Worm (Caenorhabditis elegans): ENCODE measurements around the gene C46F11.5.

C46F11.5 gene

DNA sequence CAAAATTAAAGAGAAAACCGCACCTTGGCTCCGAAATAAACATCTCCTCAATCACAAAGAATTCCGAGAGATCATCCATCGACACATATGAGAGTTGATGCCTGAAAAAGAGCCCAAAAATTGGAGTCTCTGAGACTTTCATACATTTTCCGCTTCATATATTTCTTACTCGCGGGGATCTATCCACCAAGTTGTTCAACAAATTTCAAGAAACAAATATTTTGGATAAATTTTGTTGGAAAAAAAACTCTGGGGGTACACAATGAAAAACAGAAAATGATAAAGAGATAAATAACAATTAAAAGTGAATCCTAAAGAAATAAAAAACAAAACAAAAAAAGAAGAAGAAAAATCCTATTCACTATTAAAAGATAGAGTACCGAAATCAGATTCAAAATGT is 30.4 kb downstream of the C46F11.5 start, which contains the start of gene sel-8:
sel-8 (minus strand) TSS at position 101 of the 400 bp plus-strand sequence.
- TF ChIP-seq nhr-25 (tag; optimal IDR thresholded peaks at IDR 0.05) (no peak), unc-62 (GFP tag; optimal IDR thresholded peaks at IDR 0.05) (no peak), mdl-1 (tag; optimal IDR thresholded peaks at IDR 0.05) (no peak)

- TF ChIP-seq nfya-1 (tag; optimal IDR thresholded peaks at IDR 0.05; ENCODE audit: insufficient read depth) (no peak), unc-62 (GFP tag; optimal IDR thresholded peaks at IDR 0.05) (no peak), zag-1 (tag; optimal IDR thresholded peaks at IDR 0.05) (no peak), ceh-9 (tag; optimal IDR thresholded peaks at IDR 0.05) (no peak), nhr-12 (tag; optimal IDR thresholded peaks at IDR 0.05) (no peak), hmg-11 (tag; optimal IDR thresholded peaks at IDR 0.05) (peak; percentile 35), skn-1 (tag; optimal IDR thresholded peaks at IDR 0.05) (no peak), nhr-237 (tag; optimal IDR thresholded peaks at IDR 0.05) (no peak), nhr-23 (tag; optimal IDR thresholded peaks at IDR 0.05) (peak; percentile 16), tbx-2 (tag; optimal IDR thresholded peaks at IDR 0.05) (no peak), egl-27 (tag; optimal IDR thresholded peaks at IDR 0.05) (no peak), nhr-28 (tag; optimal IDR thresholded peaks at IDR 0.05) (no peak), nhr-76 (tag; optimal IDR thresholded peaks at IDR 0.05) (no peak), nhr-77 (tag; optimal IDR thresholded peaks at IDR 0.05) (no peak), elt-1 (tag; optimal IDR thresholded peaks at IDR 0.05) (no peak), mdl-1 (tag; optimal IDR thresholded peaks at IDR 0.05) (no peak), jun-1 (tag; optimal IDR thresholded peaks at IDR 0.05) (no peak)
These were observed 33.6 kb downstream of the C46F11.5 start for ce11 chrIII:3623772-3624171.

DNA sequence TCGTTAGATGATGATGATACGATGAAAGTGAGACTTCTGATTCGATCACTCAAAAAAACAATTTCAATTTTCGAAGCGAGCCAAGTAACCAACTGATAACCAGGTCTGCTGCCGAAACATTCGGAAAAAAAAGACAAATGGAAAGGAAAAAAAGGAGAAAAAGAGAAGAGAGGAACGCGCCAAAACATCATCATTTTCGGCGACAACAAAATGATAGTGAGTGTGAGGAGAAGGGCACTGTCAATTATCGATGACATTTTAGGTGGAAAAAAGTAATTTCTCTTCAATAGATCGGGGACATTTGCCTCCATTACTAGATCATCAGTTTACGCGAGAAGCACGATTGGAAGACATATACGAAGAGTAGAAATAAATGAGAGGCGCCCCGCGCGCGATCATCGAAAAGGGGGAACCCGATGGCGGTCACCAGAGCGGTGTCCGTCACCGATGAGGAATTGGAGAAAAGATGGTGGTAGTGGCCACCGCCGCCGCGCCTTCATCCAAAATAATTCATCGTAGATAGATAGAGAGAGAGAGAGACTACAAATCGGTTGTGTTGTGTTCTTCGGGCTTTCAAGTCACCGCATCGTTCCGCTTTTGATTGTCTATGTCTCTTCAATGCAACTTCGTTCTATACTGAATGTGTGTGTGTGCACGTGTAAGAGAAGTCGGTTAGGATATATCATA is 36.1 kb downstream of the C46F11.5 start:
- TF ChIP-seq lin-39 (tag; optimal IDR thresholded peaks at IDR 0.05) (peak; percentile 58), daf-12 (tag; optimal IDR thresholded peaks at IDR 0.05) (no peak), nfya-1 (tag; optimal IDR thresholded peaks at IDR 0.05; ENCODE audit: insufficient read depth) (peak; percentile 31), nhr-25 (tag; optimal IDR thresholded peaks at IDR 0.05) (peak; percentile 46), nhr-23 (tag; optimal IDR thresholded peaks at IDR 0.05) (peak; percentile 74), jun-1 (tag; optimal IDR thresholded peaks at IDR 0.05) (no peak), ceh-82 (tag; optimal IDR thresholded peaks at IDR 0.05) (no peak), lsy-12 (tag; optimal IDR thresholded peaks at IDR 0.05) (no peak), R02D3.7 (tag; optimal IDR thresholded peaks at IDR 0.05) (no peak), elt-1 (tag; optimal IDR thresholded peaks at IDR 0.05) (no peak), ceh-9 (tag; optimal IDR thresholded peaks at IDR 0.05) (no peak), tbx-2 (tag; optimal IDR thresholded peaks at IDR 0.05) (no peak), nhr-12 (tag; optimal IDR thresholded peaks at IDR 0.05) (no peak), fkh-10 (GFP tag; optimal IDR thresholded peaks at IDR 0.05) (no peak), unc-39 (tag; optimal IDR thresholded peaks at IDR 0.05) (no peak), pha-4 (tag; optimal IDR thresholded peaks at IDR 0.05) (no peak), ceh-28 (tag; optimal IDR thresholded peaks at IDR 0.05) (peak; percentile 8), elt-2 (tag; optimal IDR thresholded peaks at IDR 0.05) (no peak), aly-2 (tag; optimal IDR thresholded peaks at IDR 0.05) (no peak), nhr-43 (tag; optimal IDR thresholded peaks at IDR 0.05; ENCODE audit: poor library complexity, severe bottlenecking) (peak; percentile 43), nhr-28 (tag; optimal IDR thresholded peaks at IDR 0.05) (no peak), elt-3 (tag; optimal IDR thresholded peaks at IDR 0.05) (no peak)

DNA sequence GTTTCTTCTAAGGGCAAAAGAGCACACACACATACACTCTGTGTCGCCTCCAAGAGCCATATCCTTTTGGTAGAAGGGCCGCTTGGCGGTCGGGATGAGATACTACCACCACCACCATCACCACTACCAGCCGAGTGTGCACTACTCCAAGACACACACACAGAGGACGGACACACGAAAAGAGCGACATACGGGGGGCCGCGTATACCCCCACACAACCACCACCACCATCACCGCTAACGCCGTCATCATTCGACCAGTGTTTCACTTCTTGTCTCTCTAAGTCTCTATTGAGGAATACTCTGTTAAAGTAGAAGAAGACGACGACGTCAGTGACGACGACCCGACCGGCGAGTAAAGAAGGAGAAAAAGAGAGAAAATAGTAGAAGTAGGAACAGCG is 36.8 kb downstream of the C46F11.5 start:
- no peak for TF ChIP-seq eor-1 (tag; optimal IDR thresholded peaks at IDR 0.05)
- TF ChIP-seq nhr-12 (tag; optimal IDR thresholded peaks at IDR 0.05): no peak
- peak; percentile 27 for TF ChIP-seq nhr-23 (tag; optimal IDR thresholded peaks at IDR 0.05)
- TF ChIP-seq jun-1 (tag; optimal IDR thresholded peaks at IDR 0.05): no peak
- no peak for TF ChIP-seq elt-3 (tag; optimal IDR thresholded peaks at IDR 0.05)
- peak; percentile 46 for TF ChIP-seq nfya-1 (tag; optimal IDR thresholded peaks at IDR 0.05; ENCODE audit: insufficient read depth)
- no peak for TF ChIP-seq nhr-25 (tag; optimal IDR thresholded peaks at IDR 0.05)
- TF ChIP-seq ama-1 (optimal IDR thresholded peaks at IDR 0.05): no peak
- no peak for TF ChIP-seq snpc-4 (tag; optimal IDR thresholded peaks at IDR 0.05)
- peak; percentile 63 for TF ChIP-seq hmg-11 (tag; optimal IDR thresholded peaks at IDR 0.05)
- no peak for TF ChIP-seq skn-1 (tag; optimal IDR thresholded peaks at IDR 0.05)
- no peak for TF ChIP-seq ceh-16 (tag; optimal IDR thresholded peaks at IDR 0.05)
- TF ChIP-seq pha-4 (tag; optimal IDR thresholded peaks at IDR 0.05): no peak
- TF ChIP-seq fos-1 (tag; optimal IDR thresholded peaks at IDR 0.05): no peak
- no peak for TF ChIP-seq egl-27 (tag; optimal IDR thresholded peaks at IDR 0.05)
- no peak for TF ChIP-seq ztf-11 (tag; optimal IDR thresholded peaks at IDR 0.05)
- TF ChIP-seq lin-39 (tag; optimal IDR thresholded peaks at IDR 0.05): peak; percentile 82
- no peak for TF ChIP-seq ceh-28 (tag; optimal IDR thresholded peaks at IDR 0.05)

All from whole organism, L3 larva.